Worm (Caenorhabditis elegans): ENCODE measurements around the gene taf-9.

- TF ChIP-seq hlh-30 (tag; optimal IDR thresholded peaks at IDR 0.05; ENCODE audit: insufficient read depth) (no peak), Y75B8A.6 (GFP tag; IDR thresholded peaks at IDR 0.05) (no peak), daf-16 (GFP tag; optimal IDR thresholded peaks at IDR 0.05) (no peak), daf-16 (tag; optimal IDR thresholded peaks at IDR 0.05) (no peak), dpl-1 (GFP tag; optimal IDR thresholded peaks at IDR 0.05) (no peak), nhr-237 (tag; optimal IDR thresholded peaks at IDR 0.05) (no peak)
These were observed 21.9 kb downstream of the taf-9 start for ce11 chrIII:13645885-13646488.

Data from whole organism, L4 larva.